Worm (Caenorhabditis elegans) whole organism, early embryonic: ENCODE results near the gene lrpr-1.

Experiments used
- B0310.2 ChIP-seq: sonication (generic microtip); optimal IDR thresholded peaks from 2 replicates; lab custom pipeline; 2016; ENCODE audit warnings: mild to moderate bottlenecking, missing genetic modification characterization, missing compliant biosample characterization
- F13C5.2 ChIP-seq: sonication (generic microtip); optimal IDR thresholded peaks from 2 replicates; lab custom pipeline; 2017; ENCODE audit warnings: mild to moderate bottlenecking, missing genetic modification characterization, inconsistent platforms, missing compliant biosample characterization
- aly-1 ChIP-seq: sonication (generic microtip); optimal IDR thresholded peaks from 2 replicates; lab custom pipeline; 2016; ENCODE audit warnings: missing genetic modification characterization, missing compliant biosample characterization
- ama-1 ChIP-seq: fragments of 150-350 bp; optimal IDR thresholded peaks from 2 replicates; lab custom pipeline; 2014
- ceh-13 ChIP-seq: fragments of 200-800 bp; sonication (Bioruptor generic); optimal IDR thresholded peaks from 2 replicates; lab custom pipeline; 2018; ENCODE audit warnings: mild to moderate bottlenecking, missing genetic modification characterization, missing compliant biosample characterization
- ceh-36 ChIP-seq: sonication (generic microtip); optimal IDR thresholded peaks from 2 replicates; lab custom pipeline; 2016; ENCODE audit warnings: missing genetic modification characterization, inconsistent platforms, missing compliant biosample characterization
- ets-7 ChIP-seq: sonication (generic microtip); optimal IDR thresholded peaks from 2 replicates; lab custom pipeline; 2016; ENCODE audit warnings: missing genotype, missing genetic modification characterization, missing compliant biosample characterization
- flt-1 ChIP-seq: fragments of 200-800 bp; sonication (Bioruptor generic); IDR thresholded peaks from 2 replicates; pipeline ENCODE4 v1.3.6; 2022; ENCODE audit warnings: missing genetic modification characterization, missing compliant biosample characterization
- hmbx-1 ChIP-seq: sonication (generic microtip); optimal IDR thresholded peaks from 2 replicates; lab custom pipeline; 2016; ENCODE audit warnings: mild to moderate bottlenecking, missing genetic modification characterization, missing compliant biosample characterization
- hmg-4 ChIP-seq: fragments of 200-800 bp; sonication (Bioruptor generic); optimal IDR thresholded peaks from 2 replicates; lab custom pipeline; 2018; ENCODE audit warnings: mild to moderate bottlenecking, missing genetic modification characterization, missing compliant biosample characterization
- hnd-1 ChIP-seq: sonication (generic microtip); optimal IDR thresholded peaks from 2 replicates; lab custom pipeline; 2016; ENCODE audit warnings: missing genetic modification characterization, missing compliant biosample characterization
- pes-1 ChIP-seq: fragments of 200-800 bp; sonication (Bioruptor generic); IDR thresholded peaks from 2 replicates; pipeline ENCODE4 v1.3.6; 2022; ENCODE audit warnings: missing genetic modification reagents, missing genetic modification characterization, missing compliant biosample characterization
- scrt-1 ChIP-seq: fragments of 200-800 bp; sonication (Bioruptor generic); IDR thresholded peaks from 2 replicates; pipeline ENCODE4 v1.3.6; 2022; ENCODE audit warnings: missing genetic modification characterization, missing compliant biosample characterization
- sea-1 ChIP-seq: fragments of 200-800 bp; sonication (Bioruptor generic); conservative IDR thresholded peaks from 2 replicates; pipeline ENCODE4 v1.3.6; 2022; ENCODE audit warnings: missing genetic modification characterization, missing compliant biosample characterization
- tbx-11 ChIP-seq: fragments of 200-800 bp; sonication (Bioruptor generic); IDR thresholded peaks from 2 replicates; pipeline ENCODE4 v1.3.6; 2022; ENCODE audit warnings: missing genetic modification characterization, missing compliant biosample characterization
- tbx-37 ChIP-seq: fragments of 200-800 bp; sonication (Bioruptor generic); conservative IDR thresholded peaks from 2 replicates; pipeline ENCODE4 v1.3.6; 2022; ENCODE audit warnings: missing genetic modification reagents, missing genetic modification characterization, missing compliant biosample characterization
- tra-4 ChIP-seq: sonication (generic microtip); optimal IDR thresholded peaks from 2 replicates; lab custom pipeline; 2017; ENCODE audit warnings: missing genetic modification characterization, missing compliant biosample characterization

Gene lrpr-1

ce11 chrV:5953086-5953485, 35.4 kb upstream of the lrpr-1 start:
- TF ChIP-seq ceh-36 (no peak), scrt-1 (GFP tag; lab: Robert Waterston, UW) (no peak), tra-4 (tag; lab: Kevin White, UChicago) (no peak), tbx-37 (no peak), F13C5.2 (no peak), hmbx-1 (tag; lab: Kevin White, UChicago) (no peak)

- TF ChIP-seq F13C5.2 (no peak), tbx-11 (GFP tag; lab: Robert Waterston, UW) (no peak), tbx-37 (no peak)
Observed at ce11 chrV:5951133-5951532, 33.4 kb upstream of the lrpr-1 start, which contains the start of gene M03F8.1. Gene M03F8.1 (plus strand): TSS chrV:5951433.

- TF ChIP-seq aly-1 (tag; lab: Kevin White, UChicago) (no peak), tbx-11 (GFP tag; lab: Robert Waterston, UW) (no peak), hmg-4 (GFP tag; lab: Kevin White, UChicago) (no peak), B0310.2 (tag; lab: Kevin White, UChicago) (no peak), tra-4 (tag; lab: Kevin White, UChicago) (no peak), ceh-36 (no peak)
Observed at ce11 chrV:5949674-5950149, 32.0 kb upstream of the lrpr-1 start.

ce11 chrV:5943167-5943566, 25.5 kb upstream of the lrpr-1 start, which contains the start of gene pst-1:
Gene pst-1 (plus strand): TSS chrV:5943467.
- no peak for TF ChIP-seq tbx-11 (GFP tag; lab: Robert Waterston, UW)
- TF ChIP-seq ets-7 = no peak
- TF ChIP-seq flt-1 (GFP tag; lab: Robert Waterston, UW) = no peak
- TF ChIP-seq F13C5.2 = no peak
- TF ChIP-seq ceh-13 (GFP tag; lab: Kevin White, UChicago) = no peak
- no peak for TF ChIP-seq ama-1 (lab: Kevin White, UChicago)
- TF ChIP-seq tbx-37 = no peak
- TF ChIP-seq scrt-1 (GFP tag; lab: Robert Waterston, UW) = no peak
- no peak for TF ChIP-seq hnd-1 (tag; lab: Kevin White, UChicago)
- no peak for TF ChIP-seq B0310.2 (tag; lab: Kevin White, UChicago)

DNA sequence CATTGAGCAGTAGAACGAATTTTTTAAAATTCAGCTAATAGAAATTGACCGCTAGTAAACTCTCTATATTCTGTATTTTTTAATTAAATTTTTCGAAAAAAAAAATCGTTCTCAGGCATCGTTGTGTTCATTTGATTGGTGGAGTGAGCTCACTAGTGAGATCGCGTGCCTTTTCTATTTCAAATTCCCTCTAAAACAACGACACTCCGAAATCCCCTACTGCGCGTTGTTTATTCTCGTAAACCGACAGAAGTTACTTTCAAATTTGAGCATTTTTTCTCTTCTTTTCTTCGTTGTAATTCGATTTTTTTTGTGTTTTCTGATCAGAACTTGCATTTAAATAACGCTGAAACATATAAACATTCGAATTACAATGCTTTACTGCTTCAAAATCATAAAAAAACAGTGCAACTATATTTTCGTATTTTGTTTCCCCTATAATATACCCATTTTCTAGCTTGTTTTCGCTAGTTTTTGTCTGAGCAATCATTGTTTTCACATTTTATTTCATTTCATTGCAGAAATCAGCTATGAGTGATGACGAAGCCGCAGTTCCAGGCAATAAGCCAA, 21.9 kb upstream of the lrpr-1 start, which contains the start of gene syf-3:
TSS of gene syf-3 (plus strand) at position 520 of the 570 bp plus-strand sequence.
- TF ChIP-seq ceh-36 = no peak
- TF ChIP-seq hnd-1 (tag; lab: Kevin White, UChicago) = no peak
- TF ChIP-seq F13C5.2 = no peak
- no peak for TF ChIP-seq flt-1 (GFP tag; lab: Robert Waterston, UW)
- no peak for TF ChIP-seq B0310.2 (tag; lab: Kevin White, UChicago)
- TF ChIP-seq aly-1 (tag; lab: Kevin White, UChicago) = no peak
- no peak for TF ChIP-seq tbx-11 (GFP tag; lab: Robert Waterston, UW)
- TF ChIP-seq hmg-4 (GFP tag; lab: Kevin White, UChicago) = no peak
- no peak for TF ChIP-seq hmbx-1 (tag; lab: Kevin White, UChicago)
- TF ChIP-seq ceh-13 (GFP tag; lab: Kevin White, UChicago) = no peak
- TF ChIP-seq sea-1 (GFP tag; lab: Robert Waterston, UW) = no peak
- no peak for TF ChIP-seq scrt-1 (GFP tag; lab: Robert Waterston, UW)
- TF ChIP-seq tbx-37 = no peak
- TF ChIP-seq ets-7 = no peak
- TF ChIP-seq pes-1 = no peak
- TF ChIP-seq tra-4 (tag; lab: Kevin White, UChicago) = no peak
- TF ChIP-seq ama-1 (lab: Kevin White, UChicago) = no peak

- TF ChIP-seq hmg-4 (GFP tag; lab: Kevin White, UChicago) = no peak
- TF ChIP-seq pes-1 = no peak
- TF ChIP-seq ceh-13 (GFP tag; lab: Kevin White, UChicago) = no peak
- no peak for TF ChIP-seq ama-1 (lab: Kevin White, UChicago)
- TF ChIP-seq F13C5.2 = no peak
- TF ChIP-seq tbx-37 = no peak
- no peak for TF ChIP-seq hnd-1 (tag; lab: Kevin White, UChicago)
- TF ChIP-seq tra-4 (tag; lab: Kevin White, UChicago) = no peak
- no peak for TF ChIP-seq flt-1 (GFP tag; lab: Robert Waterston, UW)
- TF ChIP-seq ets-7 = no peak
- no peak for TF ChIP-seq tbx-11 (GFP tag; lab: Robert Waterston, UW)
- TF ChIP-seq B0310.2 (tag; lab: Kevin White, UChicago) = no peak
- no peak for TF ChIP-seq ceh-36
- TF ChIP-seq hmbx-1 (tag; lab: Kevin White, UChicago) = no peak
- TF ChIP-seq sea-1 (GFP tag; lab: Robert Waterston, UW) = no peak
- no peak for TF ChIP-seq aly-1 (tag; lab: Kevin White, UChicago)
- TF ChIP-seq scrt-1 (GFP tag; lab: Robert Waterston, UW) = no peak
Observed at ce11 chrV:5936691-5937090, 19.0 kb upstream of the lrpr-1 start, which contains the start of the genes M03F8.5 and M03F8.7. Gene M03F8.5 (minus strand): TSS chrV:5936791. Gene M03F8.7 (plus strand): TSS chrV:5936939.

DNA sequence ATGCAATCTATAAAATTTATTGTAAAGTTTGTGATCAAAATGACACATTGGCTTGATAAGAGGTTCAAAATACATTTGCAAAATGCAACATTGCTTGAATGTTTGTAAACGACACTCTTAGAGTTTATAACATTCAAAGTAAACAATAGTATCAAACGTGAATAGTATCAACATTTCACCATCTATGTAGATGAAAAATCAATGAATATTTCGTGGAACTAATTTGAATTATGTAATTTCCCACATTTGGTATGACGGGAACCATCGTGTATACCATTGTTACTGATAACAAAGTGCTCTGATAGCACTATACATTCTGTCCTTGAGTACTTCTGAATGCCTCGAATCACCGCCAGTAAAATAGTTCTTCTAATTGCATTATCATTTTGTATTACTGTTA, 12.9 kb upstream of the lrpr-1 start, which contains the start of gene galt-1:
TSS of gene galt-1 (plus strand) at position 318 of the 400 bp plus-strand sequence.
- TF ChIP-seq ceh-36 (no peak), tbx-11 (GFP tag; lab: Robert Waterston, UW) (no peak), tra-4 (tag; lab: Kevin White, UChicago) (no peak), F13C5.2 (no peak), hmg-4 (GFP tag; lab: Kevin White, UChicago) (no peak), flt-1 (GFP tag; lab: Robert Waterston, UW) (no peak), sea-1 (GFP tag; lab: Robert Waterston, UW) (no peak), pes-1 (no peak), aly-1 (tag; lab: Kevin White, UChicago) (no peak), ceh-13 (GFP tag; lab: Kevin White, UChicago) (no peak)

DNA sequence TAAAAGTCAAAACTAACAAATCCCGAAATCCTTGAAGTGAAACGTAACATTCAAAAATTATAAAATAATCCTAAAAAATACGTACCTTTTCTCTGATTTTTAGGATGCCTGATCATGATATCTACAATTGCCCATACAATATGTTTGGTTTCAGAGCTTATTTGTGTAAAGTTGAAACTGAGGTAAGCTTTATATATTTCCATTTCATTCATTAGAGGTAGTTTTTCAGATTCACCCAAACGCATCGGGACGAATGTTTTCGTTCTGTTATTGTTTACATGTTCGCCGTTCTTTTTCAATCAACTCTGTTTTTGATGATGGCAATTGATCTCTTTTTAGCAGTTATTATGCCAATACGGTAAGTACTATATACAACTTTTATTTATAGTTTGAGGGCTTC, 10.3 kb upstream of the lrpr-1 start:
- TF ChIP-seq hmbx-1 (tag; lab: Kevin White, UChicago) = no peak
- no peak for TF ChIP-seq ceh-13 (GFP tag; lab: Kevin White, UChicago)
- TF ChIP-seq sea-1 (GFP tag; lab: Robert Waterston, UW) = no peak
- no peak for TF ChIP-seq F13C5.2
- no peak for TF ChIP-seq hnd-1 (tag; lab: Kevin White, UChicago)
- no peak for TF ChIP-seq tbx-37
- no peak for TF ChIP-seq tra-4 (tag; lab: Kevin White, UChicago)
- no peak for TF ChIP-seq ama-1 (lab: Kevin White, UChicago)
- TF ChIP-seq flt-1 (GFP tag; lab: Robert Waterston, UW) = no peak
- TF ChIP-seq scrt-1 (GFP tag; lab: Robert Waterston, UW) = no peak
- no peak for TF ChIP-seq ceh-36
- TF ChIP-seq tbx-11 (GFP tag; lab: Robert Waterston, UW) = no peak
- TF ChIP-seq aly-1 (tag; lab: Kevin White, UChicago) = no peak
- no peak for TF ChIP-seq pes-1
- TF ChIP-seq B0310.2 (tag; lab: Kevin White, UChicago) = no peak
- TF ChIP-seq ets-7 = no peak
- no peak for TF ChIP-seq hmg-4 (GFP tag; lab: Kevin White, UChicago)
